Fruit fly (Drosophila melanogaster): ENCODE measurements around the gene CG14262.

DNA sequence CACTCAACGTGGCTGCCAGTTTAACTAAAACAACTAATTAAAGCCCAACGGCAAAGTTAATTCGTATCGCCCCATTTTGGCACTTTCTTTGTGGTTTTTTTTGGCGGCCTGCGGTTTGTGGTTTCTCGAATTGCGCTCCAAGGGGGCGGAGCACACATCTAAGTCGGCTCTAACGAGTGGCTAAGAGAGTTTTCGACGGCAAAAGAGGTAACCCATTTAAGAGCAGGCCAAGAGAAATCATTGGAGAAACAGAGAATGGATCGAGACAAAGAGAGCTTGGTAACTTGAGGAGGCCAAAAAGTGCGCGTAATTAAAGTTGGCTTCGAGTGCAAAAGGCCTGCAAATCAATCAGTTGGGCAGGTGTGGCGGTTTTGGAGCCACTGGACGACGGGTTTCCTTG lies 42.2 kb downstream of the CG14262 start:
- no peak for TF ChIP-seq Asciz (GFP tag; optimal IDR thresholded peaks at IDR 0.05)
- TF ChIP-seq ash1 (GFP tag; optimal IDR thresholded peaks at IDR 0.05), result no peak
- no peak for TF ChIP-seq kni (GFP tag; optimal IDR thresholded peaks at IDR 0.05)
- TF ChIP-seq CG6689 (GFP tag; IDR thresholded peaks at IDR 0.05), result no peak
- TF ChIP-seq eyg (GFP tag; optimal IDR thresholded peaks at IDR 0.05), result no peak
- TF ChIP-seq CG3726 (GFP tag; IDR thresholded peaks at IDR 0.05), result no peak
- no peak for TF ChIP-seq lov (optimal IDR thresholded peaks at IDR 0.05)
- TF ChIP-seq lov (GFP tag; IDR thresholded peaks at IDR 0.05), result no peak
- no peak for TF ChIP-seq nerfin-2 (GFP tag; IDR thresholded peaks at IDR 0.05; ENCODE audit: partially characterized antibody)
- no peak for TF ChIP-seq Side (GFP tag; optimal IDR thresholded peaks at IDR 0.05)
- TF ChIP-seq usp (GFP tag; optimal IDR thresholded peaks at IDR 0.05), result no peak
